Worm (Caenorhabditis elegans) whole organism, L2 larva: Measurements from ENCODE around the gene ZK1248.17.
"Not testable (repeated sequence)": the region's sequence is repeated elsewhere in the genome, so short reads cannot be mapped to it uniquely, and the experiment has no call there.

ENCODE experiments used
- C34F6.9 ChIP-seq: fragments of 150-350 bp; optimal IDR thresholded peaks from 2 replicates; lab custom pipeline; 2014; ENCODE audit warnings: missing biosample characterization, missing genetic modification characterization
- R02D3.7 ChIP-seq: fragments of 150-350 bp; optimal IDR thresholded peaks from 2 replicates; lab custom pipeline; 2014; ENCODE audit warnings: missing biosample characterization, missing genetic modification characterization
- Y55F3AM.14 ChIP-seq: fragments of 200-800 bp; sonication (Bioruptor generic); optimal IDR thresholded peaks from 2 replicates; lab custom pipeline; 2018; ENCODE audit warnings: mild to moderate bottlenecking, missing genetic modification characterization, missing compliant biosample characterization
- ZK546.5 ChIP-seq: sonication (generic microtip); optimal IDR thresholded peaks from 2 replicates; lab custom pipeline; 2017; ENCODE audit warnings: missing biosample characterization, missing genetic modification characterization
- alr-1 ChIP-seq: fragments of 150-350 bp; optimal IDR thresholded peaks from 2 replicates; lab custom pipeline; 2014; ENCODE audit warnings: missing biosample characterization, missing genetic modification characterization
- aly-2 ChIP-seq: fragments of 150-350 bp; optimal IDR thresholded peaks from 2 replicates; lab custom pipeline; 2014; ENCODE audit warnings: missing biosample characterization, missing genetic modification characterization
- ama-1 ChIP-seq: fragments of 150-350 bp; optimal IDR thresholded peaks from 2 replicates; lab custom pipeline; 2018; ENCODE audit warnings: inconsistent platforms
- ceh-16 ChIP-seq: fragments of 150-350 bp; optimal IDR thresholded peaks from 2 replicates; lab custom pipeline; 2014; ENCODE audit warnings: missing biosample characterization, missing genetic modification characterization
- crh-2 ChIP-seq: sonication (generic microtip); optimal IDR thresholded peaks from 2 replicates; lab custom pipeline; 2017; ENCODE audit warnings: missing biosample characterization, missing genetic modification characterization
- dmd-4 ChIP-seq: sonication (generic microtip); optimal IDR thresholded peaks from 2 replicates; lab custom pipeline; 2017; ENCODE audit warnings: missing biosample characterization, missing genetic modification characterization
- elt-1 ChIP-seq: fragments of 150-350 bp; optimal IDR thresholded peaks from 2 replicates; lab custom pipeline; 2014; ENCODE audit warnings: missing biosample characterization, missing genetic modification characterization
- fos-1 ChIP-seq: fragments of 150-350 bp; optimal IDR thresholded peaks from 2 replicates; lab custom pipeline; 2014; ENCODE audit warnings: missing biosample characterization, missing genetic modification characterization
- gmeb-1 ChIP-seq: fragments of 150-350 bp; optimal IDR thresholded peaks from 2 replicates; lab custom pipeline; 2014; ENCODE audit warnings: missing biosample characterization, missing genetic modification characterization
- lin-11 ChIP-seq: fragments of 150-350 bp; sonication (generic microtip); optimal IDR thresholded peaks from 2 replicates; lab custom pipeline; 2014; ENCODE audit warnings: missing biosample characterization, missing genetic modification characterization, inconsistent platforms, mixed read lengths
- lin-39 ChIP-seq: fragments of 150-350 bp; optimal IDR thresholded peaks from 2 replicates; lab custom pipeline; 2014; ENCODE audit warnings: missing biosample characterization, missing genetic modification reagents, missing genetic modification characterization
- lsy-2 ChIP-seq, 2 experiments: fragments of 150-350 bp in 1 of 2; sonication (generic microtip) in 1 of 2; optimal IDR thresholded peaks; 2 replicates each; lab custom pipeline; 2014 to 2017; ENCODE audit warnings: missing biosample characterization in 2 of 2, missing genetic modification characterization in 2 of 2
- mbf-1 ChIP-seq: sonication (generic microtip); optimal IDR thresholded peaks from 2 replicates; lab custom pipeline; 2017; ENCODE audit warnings: missing biosample characterization, missing genetic modification characterization
- mdl-1 ChIP-seq, 2 experiments: fragments of 150-350 bp in 1 of 2; sonication (generic microtip) in 1 of 2; optimal IDR thresholded peaks; 2 replicates each; lab custom pipeline; 2017; ENCODE audit warnings: missing biosample characterization in 2 of 2, missing genetic modification characterization in 2 of 2
- nhr-10 ChIP-seq: sonication (generic microtip); optimal IDR thresholded peaks from 2 replicates; lab custom pipeline; 2017; ENCODE audit warnings: missing biosample characterization, missing genetic modification characterization
- nhr-11 ChIP-seq: fragments of 150-350 bp; optimal IDR thresholded peaks from 2 replicates; lab custom pipeline; 2014; ENCODE audit warnings: missing biosample characterization, missing genetic modification characterization
- nhr-129 ChIP-seq: fragments of 150-350 bp; optimal IDR thresholded peaks from 2 replicates; lab custom pipeline; 2014; ENCODE audit warnings: missing biosample characterization, missing genetic modification characterization
- nhr-21 ChIP-seq: fragments of 150-350 bp; optimal IDR thresholded peaks from 2 replicates; lab custom pipeline; 2014; ENCODE audit warnings: missing biosample characterization, missing genetic modification characterization
- nhr-23 ChIP-seq: fragments of 150-350 bp; optimal IDR thresholded peaks from 2 replicates; lab custom pipeline; 2014; ENCODE audit warnings: missing biosample characterization, missing genetic modification reagents, missing genetic modification characterization
- nhr-237 ChIP-seq: fragments of 150-350 bp; optimal IDR thresholded peaks from 2 replicates; lab custom pipeline; 2014; ENCODE audit warnings: missing biosample characterization, missing genetic modification characterization
- nhr-25 ChIP-seq: fragments of 150-350 bp; sonication (generic microtip); optimal IDR thresholded peaks from 3 replicates; lab custom pipeline; 2014; ENCODE audit warnings: missing biosample characterization, missing genetic modification characterization
- nhr-6 ChIP-seq: fragments of 150-350 bp; optimal IDR thresholded peaks from 2 replicates; lab custom pipeline; 2014; ENCODE audit warnings: missing biosample characterization, missing genetic modification characterization
- peb-1 ChIP-seq: fragments of 150-350 bp; optimal IDR thresholded peaks from 2 replicates; lab custom pipeline; 2014; ENCODE audit warnings: missing biosample characterization, missing genetic modification characterization
- sem-4 ChIP-seq: fragments of 150-350 bp; optimal IDR thresholded peaks from 2 replicates; lab custom pipeline; 2014; ENCODE audit warnings: missing biosample characterization, missing genetic modification reagents, missing genetic modification characterization
- skn-1 ChIP-seq: sonication (generic microtip); optimal IDR thresholded peaks from 2 replicates; lab custom pipeline; 2017; ENCODE audit warnings: missing biosample characterization, missing genetic modification characterization
- sma-3 ChIP-seq: sonication (generic microtip); optimal IDR thresholded peaks from 2 replicates; lab custom pipeline; 2016; ENCODE audit warnings: missing genetic modification reagents, missing genetic modification characterization, missing compliant biosample characterization
- sma-9 ChIP-seq, 2 experiments: fragments of 150-350 bp in 1 of 2; sonication (generic microtip) in 1 of 2; optimal IDR thresholded peaks; 2 replicates each; lab custom pipeline; 2014 to 2016; ENCODE audit warnings: missing genetic modification characterization in 2 of 2, mild to moderate bottlenecking in 1 of 2, missing biosample characterization in 1 of 2, missing compliant biosample characterization in 1 of 2, missing genetic modification reagents in 1 of 2, moderate library complexity in 1 of 2
- unc-39 ChIP-seq: fragments of 150-350 bp; optimal IDR thresholded peaks from 2 replicates; lab custom pipeline; 2014; ENCODE audit warnings: missing biosample characterization, missing genetic modification characterization
- unc-55 ChIP-seq: fragments of 150-350 bp; sonication (generic microtip); optimal IDR thresholded peaks from 3 replicates; lab custom pipeline; 2014; ENCODE audit warnings: missing biosample characterization, missing genetic modification reagents, missing genetic modification characterization
- ztf-11 ChIP-seq: sonication (generic microtip); optimal IDR thresholded peaks from 2 replicates; lab custom pipeline; 2017; ENCODE audit warnings: missing biosample characterization, missing genetic modification characterization
- ztf-4 ChIP-seq: fragments of 150-350 bp; optimal IDR thresholded peaks from 2 replicates; lab custom pipeline; 2014; ENCODE audit warnings: missing biosample characterization, missing genetic modification characterization

ZK1248.17 gene

DNA sequence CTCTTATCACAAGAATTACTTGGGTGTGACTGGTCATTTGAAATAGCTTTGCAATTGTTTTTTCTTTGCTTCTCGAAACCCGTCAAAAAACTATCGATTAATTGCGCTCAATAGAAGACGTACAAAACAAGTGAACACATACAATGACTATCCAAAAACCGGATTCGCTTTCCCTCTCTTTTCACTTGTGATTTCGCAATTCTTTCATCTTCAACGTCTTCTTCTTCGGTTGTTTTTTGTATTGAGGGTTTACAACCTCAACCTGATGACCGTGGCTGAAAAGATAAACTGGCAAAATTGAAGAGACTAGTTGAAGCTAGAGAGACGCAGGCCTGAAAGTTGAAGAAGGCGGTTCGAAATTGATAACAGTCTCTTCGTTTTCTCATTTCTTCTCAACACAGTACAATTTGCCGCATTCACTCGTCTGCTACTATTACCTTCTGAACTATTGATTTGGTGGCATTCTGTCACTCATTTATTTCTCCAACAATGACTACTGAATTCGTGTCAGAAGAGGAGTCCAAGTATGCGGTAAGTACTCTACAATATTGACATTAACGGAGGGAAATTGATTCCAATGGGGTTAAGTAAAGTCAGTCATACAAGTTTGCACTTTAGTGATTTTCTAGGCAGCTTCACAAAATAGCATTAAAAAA, 40.8 kb upstream of the ZK1248.17 start (continued):
- TF ChIP-seq alr-1 = no peak
- TF ChIP-seq nhr-21 = peak; percentile 52
- TF ChIP-seq ama-1 (lab: Kevin White, UChicago) = no peak
- TF ChIP-seq ZK546.5 (tag; lab: Kevin White, UChicago) = no peak
- TF ChIP-seq mdl-1 (tag; optimal IDR thresholded peaks at IDR 0.05; lab: Kevin White, UChicago) = no peak
- TF ChIP-seq crh-2 (tag; lab: Kevin White, UChicago) = peak; percentile 55
- TF ChIP-seq skn-1 (tag; lab: Kevin White, UChicago) = no peak
- no peak for TF ChIP-seq ztf-11 (tag; lab: Kevin White, UChicago)
- no peak for TF ChIP-seq mbf-1
- TF ChIP-seq C34F6.9 = peak; percentile 9

ce11 chrII:5884252-5884651, 38.9 kb upstream of the ZK1248.17 start, which contains the start of gene rfip-1:
Gene rfip-1, plus strand, starts transcription at chrII:5884552.
- TF ChIP-seq nhr-6 (tag; lab: Kevin White, UChicago) = no peak
- TF ChIP-seq sma-3 (GFP tag; lab: Kevin White, UChicago) = no peak
- no peak for TF ChIP-seq Y55F3AM.14
- no peak for TF ChIP-seq mdl-1 (tag; optimal IDR thresholded peaks at IDR 0.05; lab: Kevin White, UChicago)
- no peak for TF ChIP-seq gmeb-1 (tag; lab: Kevin White, UChicago)
- no peak for TF ChIP-seq nhr-10 (tag; lab: Kevin White, UChicago)
- no peak for TF ChIP-seq nhr-11
- no peak for TF ChIP-seq ceh-16
- no peak for TF ChIP-seq elt-1 (tag; lab: Kevin White, UChicago)
- no peak for TF ChIP-seq aly-2 (tag; lab: Kevin White, UChicago)
- no peak for TF ChIP-seq R02D3.7 (tag; lab: Kevin White, UChicago)
- no peak for TF ChIP-seq unc-39 (tag; lab: Kevin White, UChicago)
- TF ChIP-seq ztf-4 (tag; lab: Kevin White, UChicago) = no peak
- no peak for TF ChIP-seq unc-55 (GFP tag; lab: Kevin White, UChicago)
- TF ChIP-seq dmd-4 (tag; lab: Kevin White, UChicago) = no peak
- TF ChIP-seq nhr-237 (tag; lab: Kevin White, UChicago) = no peak

DNA sequence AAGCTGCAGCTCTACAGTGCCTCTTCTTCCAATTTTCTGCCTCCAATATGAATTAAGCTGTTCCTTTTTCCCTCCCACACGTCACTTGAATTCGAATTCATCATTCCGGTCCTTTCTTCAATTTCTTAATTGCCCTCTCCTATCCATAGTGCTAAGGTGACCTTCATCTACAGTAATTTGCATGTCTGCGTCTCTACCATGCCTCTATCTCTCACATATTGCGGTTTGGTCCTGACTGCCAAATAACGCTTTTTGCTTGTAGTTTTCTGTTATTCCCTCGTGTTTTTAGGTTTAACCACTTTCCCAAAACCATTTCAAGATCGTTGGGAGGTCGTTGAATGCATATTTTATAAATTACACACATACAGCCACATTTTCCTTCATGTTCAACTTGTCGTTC, 35.3 kb upstream of the ZK1248.17 start:
- no peak for TF ChIP-seq skn-1 (tag; lab: Kevin White, UChicago)
- TF ChIP-seq nhr-25 = peak; percentile 72
- no peak for TF ChIP-seq nhr-129 (tag; lab: Kevin White, UChicago)
- no peak for TF ChIP-seq alr-1
- TF ChIP-seq ama-1 (lab: Kevin White, UChicago) = no peak
- peak; percentile 22 for TF ChIP-seq C34F6.9
- no peak for TF ChIP-seq fos-1
- no peak for TF ChIP-seq sma-9 (GFP tag; optimal IDR thresholded peaks at IDR 0.05; lab: Kevin White, UChicago)
- no peak for TF ChIP-seq sma-9 (tag; optimal IDR thresholded peaks at IDR 0.05; lab: Kevin White, UChicago)
- TF ChIP-seq peb-1 (tag; lab: Kevin White, UChicago) = no peak
- peak in 1 of 2 experiments; percentile 10 for TF ChIP-seq lsy-2 (tag; optimal IDR thresholded peaks at IDR 0.05; lab: Kevin White, UChicago)
- no peak for TF ChIP-seq lin-39
- peak; percentile 3 for TF ChIP-seq ceh-16

DNA sequence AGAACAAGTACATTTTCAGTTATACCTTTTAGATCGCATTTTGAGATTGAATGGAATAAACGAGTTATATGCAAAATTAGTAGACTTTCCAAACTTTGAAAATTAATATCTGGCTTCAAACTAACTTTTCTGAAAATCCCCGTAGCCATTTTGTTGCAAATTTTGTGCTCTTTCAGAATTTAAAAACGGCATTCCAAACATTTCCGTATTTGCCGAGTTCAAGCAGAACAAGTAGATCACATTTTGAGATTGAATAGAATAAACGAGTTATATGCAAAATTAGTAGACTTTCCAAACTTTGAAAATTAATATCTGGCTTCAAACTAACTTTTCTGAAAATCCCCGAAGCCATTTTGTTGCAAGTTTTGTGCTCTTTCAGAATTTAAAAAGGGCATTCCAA, 31.2 kb upstream of the ZK1248.17 start, which contains the start of gene F55C12.2:
TSS of gene F55C12.2 (plus strand) at position 301 of the 400 bp plus-strand sequence.
- not testable (repeated sequence) for TF ChIP-seq nhr-129, sem-4, skn-1 (tag; lab: Kevin White, UChicago)

- TF ChIP-seq nhr-23 (tag; lab: Kevin White, UChicago) (no peak), ama-1 (lab: Kevin White, UChicago) (no peak), nhr-129 (tag; lab: Kevin White, UChicago) (no peak), sem-4 (tag; lab: Kevin White, UChicago) (no peak), lin-11 (tag; lab: Kevin White, UChicago) (no peak), crh-2 (tag; lab: Kevin White, UChicago) (no peak), ceh-16 (no peak)
- TF ChIP-seq, all 48 proteins: peak for 0
Measured at ce11 chrII:5876053-5876452, 30.7 kb upstream of the ZK1248.17 start, which contains the start of gene F55C12.6. Gene F55C12.6, minus strand, starts transcription at chrII:5876153.
